Fruit fly (Drosophila melanogaster) whole organism, prepupa: ENCODE data around the gene CG13113.

Source experiments
- CG15336 ChIP-seq: fragments of 200-800 bp; sonication (Bioruptor generic); IDR thresholded peaks from 2 replicates; pipeline ENCODE4 v1.3.6; 2022; ENCODE audit warnings: missing biosample characterization, missing genetic modification characterization
- CG31627 ChIP-seq: fragments of 200-800 bp; sonication (Bioruptor generic); optimal IDR thresholded peaks from 3 replicates; lab custom pipeline; 2016; ENCODE audit warnings: missing biosample characterization, missing genetic modification characterization
- CG6792 ChIP-seq: fragments of 200-800 bp; sonication (Bioruptor generic); optimal IDR thresholded peaks from 3 replicates; lab custom pipeline; 2016; ENCODE audit warnings: missing biosample characterization, missing genetic modification characterization
- CG7368 ChIP-seq: fragments of 200-800 bp; sonication (Bioruptor generic); optimal IDR thresholded peaks from 3 replicates; lab custom pipeline; 2016; ENCODE audit warnings: missing biosample characterization, missing genetic modification characterization
- Eip93F ChIP-seq: fragments of 200-800 bp; sonication (Bioruptor generic); optimal IDR thresholded peaks from 2 replicates; lab custom pipeline; 2016; ENCODE audit warnings: missing biosample characterization, mild to moderate bottlenecking, missing genetic modification characterization
- Hr39 ChIP-seq: fragments of 200-800 bp; sonication (Bioruptor generic); optimal IDR thresholded peaks from 2 replicates; lab custom pipeline; 2016; ENCODE audit warnings: missing biosample characterization, missing genetic modification characterization
- Sox102F ChIP-seq: fragments of 200-800 bp; sonication (Bioruptor generic); optimal IDR thresholded peaks from 2 replicates; lab custom pipeline; 2016; ENCODE audit warnings: missing biosample characterization, mild to moderate bottlenecking, missing genetic modification characterization
- dsx ChIP-seq: fragments of 200-800 bp; optimal IDR thresholded peaks from 3 replicates; lab custom pipeline; 2019; ENCODE audit warnings: missing biosample characterization, mild to moderate bottlenecking, missing genetic modification characterization, moderate library complexity; ENCODE audit not compliant: poor library complexity, severe bottlenecking
- eg ChIP-seq: fragments of 200-800 bp; sonication (Bioruptor generic); IDR thresholded peaks from 3 replicates; pipeline ENCODE4 v1.3.6; 2022; ENCODE audit warnings: missing biosample characterization, missing genetic modification characterization
- esn ChIP-seq: fragments of 200-800 bp; sonication (Bioruptor generic); optimal IDR thresholded peaks from 2 replicates; lab custom pipeline; 2016; ENCODE audit warnings: missing biosample characterization, mild to moderate bottlenecking, missing genetic modification characterization, moderate library complexity

- TF ChIP-seq Eip93F (GFP tag; lab: Kevin White, UChicago) (no peak), CG15336 (peak; percentile 85), esn (GFP tag; lab: Kevin White, UChicago) (peak; percentile 41), eg (peak; percentile 52; the same call in 2 of the 3 replicates), dsx (GFP tag; lab: Kevin White, UChicago) (no peak), CG7368 (GFP tag; lab: Kevin White, UChicago) (no peak), Sox102F (GFP tag; lab: Kevin White, UChicago) (no peak), Hr39 (GFP tag; lab: Kevin White, UChicago) (no peak), CG31627 (GFP tag; lab: Kevin White, UChicago) (no peak), CG6792 (no peak)
Measured at dm6 chr2L:9564527-9564926, 20.6 kb downstream of the CG13113 start.
